Fruit fly (Drosophila melanogaster) Kc167 (cell line): Measurements from ENCODE around the gene TpnC25D.

Source experiments
- Myc ChIP-seq: fragments of >200 bp; optimal IDR thresholded peaks from 2 replicates; lab custom pipeline; 2017; ENCODE audit warnings: missing external identifiers
- Sin3A ChIP-seq: fragments of >200 bp; optimal IDR thresholded peaks from 2 replicates; lab custom pipeline; 2018; ENCODE audit warnings: missing external identifiers
- h ChIP-seq: fragments of >200 bp; optimal IDR thresholded peaks from 3 replicates; lab custom pipeline; 2018; ENCODE audit warnings: missing external identifiers
- insv ChIP-seq: fragments of >200 bp; optimal IDR thresholded peaks from 3 replicates; lab custom pipeline; 2018; ENCODE audit warnings: missing external identifiers
- psq ChIP-seq: fragments of >200 bp; optimal IDR thresholded peaks from 2 replicates; lab custom pipeline; 2017; ENCODE audit warnings: missing external identifiers
- ttk ChIP-seq: sonication (Bioruptor generic); optimal IDR thresholded peaks from 2 replicates; lab custom pipeline; 2017; ENCODE audit warnings: missing external identifiers

TpnC25D gene

dm6 chr2L:5234714-5235298 lies 18.3 kb downstream of the TpnC25D start:
- TF ChIP-seq ttk (lab: Kevin White, UChicago) (no peak), Sin3A (lab: Kevin White, UChicago) (no peak), insv (no peak), h (lab: Kevin White, UChicago) (no peak), psq (lab: Kevin White, UChicago) (no peak), Myc (no peak)

DNA sequence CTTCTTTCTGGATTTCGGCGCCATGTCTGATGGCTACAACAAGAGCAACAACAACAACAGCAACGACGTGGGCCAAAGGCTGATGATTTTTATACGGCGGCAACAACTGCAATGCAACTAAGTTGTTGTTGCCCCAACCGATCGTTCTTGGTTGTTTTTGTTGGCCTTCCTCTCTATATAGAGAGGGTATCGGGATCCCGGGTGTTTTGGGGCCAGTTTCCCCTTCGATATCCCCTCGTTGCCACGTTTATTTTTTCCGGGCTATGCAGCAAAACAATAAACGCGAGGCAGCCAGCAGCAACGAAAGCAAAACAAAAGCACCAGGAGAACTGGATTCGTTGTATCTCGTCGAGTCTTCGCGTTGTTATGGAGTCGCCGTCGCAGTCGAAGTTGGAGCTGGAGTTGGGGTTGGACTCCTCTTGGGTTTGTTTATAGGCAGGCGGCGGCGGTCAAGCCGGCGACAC lies 19.9 kb downstream of the TpnC25D start:
- no peak for TF ChIP-seq ttk (lab: Kevin White, UChicago)
- TF ChIP-seq Myc = no peak
- TF ChIP-seq insv = no peak
- TF ChIP-seq Sin3A (lab: Kevin White, UChicago) = no peak
- no peak for TF ChIP-seq h (lab: Kevin White, UChicago)
- no peak for TF ChIP-seq psq (lab: Kevin White, UChicago)

DNA sequence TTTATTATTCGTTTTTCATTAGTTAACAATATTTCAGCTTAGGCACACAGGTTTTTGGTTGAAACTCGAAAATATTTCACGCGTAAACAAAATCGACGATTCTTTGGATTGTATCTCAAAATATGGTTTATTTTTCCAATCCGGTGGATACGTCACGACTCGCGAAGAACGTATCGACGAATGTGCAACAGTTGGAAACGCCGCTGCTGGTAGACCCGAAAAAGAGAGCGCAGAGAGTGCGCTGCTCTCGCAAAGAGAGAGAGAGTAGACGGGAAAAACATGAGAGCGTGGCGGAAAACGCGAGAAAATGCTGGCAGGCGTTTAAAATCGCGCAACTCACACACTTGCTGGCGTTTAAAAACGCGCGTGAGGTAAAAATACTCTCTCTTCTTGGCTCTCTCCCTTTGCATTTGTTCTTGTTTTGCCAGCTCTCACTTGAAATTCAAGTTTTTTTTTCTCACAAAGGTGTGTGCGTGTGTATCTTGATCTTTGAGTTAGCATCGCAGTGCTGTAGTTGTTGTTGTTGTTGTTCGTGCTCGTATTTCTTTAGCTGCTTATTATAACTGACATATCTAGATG lies 20.8 kb downstream of the TpnC25D start:
- TF ChIP-seq ttk (lab: Kevin White, UChicago) (no peak), Myc (no peak), psq (lab: Kevin White, UChicago) (no peak), Sin3A (lab: Kevin White, UChicago) (no peak), insv (no peak), h (lab: Kevin White, UChicago) (no peak)

DNA sequence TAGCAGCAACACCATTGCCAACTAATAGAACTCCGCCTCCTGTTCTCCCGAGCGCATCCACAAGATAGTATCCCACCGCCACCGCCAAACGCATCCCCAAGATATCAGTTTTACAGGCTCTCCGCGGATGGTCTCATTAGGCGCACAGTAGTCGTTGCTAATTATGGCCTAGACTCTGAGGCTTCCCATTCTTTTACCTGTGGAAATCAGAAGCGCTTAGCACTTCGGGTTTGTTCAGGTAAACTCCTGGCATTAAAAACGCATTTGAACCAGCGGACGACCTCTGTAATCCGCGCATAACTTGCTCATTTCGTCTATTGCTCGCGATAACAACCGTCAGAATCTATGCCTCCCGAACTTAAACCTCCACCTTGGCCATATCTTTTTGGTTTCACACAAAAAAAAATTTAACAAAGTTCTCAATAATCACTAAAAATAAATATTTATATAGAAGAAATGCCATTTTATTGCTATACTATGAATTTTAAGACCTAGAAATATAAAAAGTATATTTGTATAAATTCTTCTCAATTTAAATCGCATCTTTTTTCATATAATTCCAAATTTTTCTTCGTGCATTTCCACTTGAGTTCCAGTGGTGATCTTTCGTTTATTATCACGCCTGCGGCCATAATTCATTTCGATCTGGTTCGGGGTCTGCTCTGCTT lies 21.5 kb downstream of the TpnC25D start:
- TF ChIP-seq ttk (lab: Kevin White, UChicago) (no peak), psq (lab: Kevin White, UChicago) (no peak), Sin3A (lab: Kevin White, UChicago) (no peak), h (lab: Kevin White, UChicago) (no peak), insv (no peak), Myc (no peak)

DNA sequence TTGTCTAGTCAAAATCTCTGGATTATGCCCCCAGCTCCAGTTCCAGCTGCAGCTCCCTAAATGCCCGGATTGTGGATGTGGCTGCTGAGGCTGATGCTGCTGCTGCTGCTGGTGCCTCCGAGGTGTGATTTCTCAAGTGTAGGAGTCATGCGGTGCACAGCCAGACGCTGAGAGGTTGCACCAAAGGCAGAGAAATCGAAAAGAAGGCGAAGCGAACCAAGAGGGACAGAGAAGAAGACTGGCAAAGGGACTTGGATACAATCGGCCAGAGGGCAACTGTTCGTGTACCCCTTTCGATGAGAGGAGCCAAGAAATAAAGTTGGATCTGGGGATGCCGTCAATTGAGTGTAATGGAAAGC lies 22.0 kb downstream of the TpnC25D start:
- TF ChIP-seq insv (no peak), psq (lab: Kevin White, UChicago) (no peak), Myc (no peak), h (lab: Kevin White, UChicago) (no peak), Sin3A (lab: Kevin White, UChicago) (no peak), ttk (lab: Kevin White, UChicago) (no peak)

DNA sequence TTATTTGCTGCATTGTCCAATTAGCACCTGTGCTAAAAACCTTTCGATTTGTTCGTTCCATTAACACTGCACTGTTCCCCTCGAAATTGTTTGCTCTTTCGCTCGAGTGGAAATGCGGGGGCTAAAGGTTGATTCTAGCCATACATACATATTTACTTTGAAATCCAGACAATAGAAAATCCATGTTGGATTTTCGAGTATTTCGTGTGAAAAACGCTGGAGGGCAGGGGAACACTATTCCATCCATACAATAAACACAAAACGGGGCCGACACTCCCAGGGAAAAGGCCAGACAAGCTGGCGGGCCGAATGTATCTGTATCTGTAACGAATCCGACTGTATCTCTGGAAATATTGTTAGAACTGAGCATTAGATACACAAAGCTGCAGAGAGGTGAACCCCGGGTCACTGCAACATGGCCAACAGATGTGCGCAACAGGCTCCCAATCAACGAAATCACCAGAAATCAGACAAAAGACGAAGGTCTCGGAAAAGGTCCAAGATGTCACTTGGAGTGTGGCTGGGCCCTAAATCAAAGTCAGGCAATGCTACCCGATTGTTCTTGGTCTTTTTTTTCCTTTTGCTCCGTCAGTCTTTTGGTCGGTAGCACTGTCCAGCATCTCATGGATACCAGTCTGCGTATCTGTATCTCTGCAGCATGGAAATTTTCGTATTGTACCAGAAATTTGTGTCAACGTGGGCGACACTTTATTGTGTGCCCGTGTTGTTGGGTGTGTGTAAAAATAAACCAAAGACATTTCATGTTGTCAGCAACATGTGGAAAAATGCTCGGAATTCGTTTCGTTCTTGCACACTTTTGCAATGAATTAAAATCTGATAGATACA lies 23.2 kb downstream of the TpnC25D start:
- no peak for TF ChIP-seq insv
- no peak for TF ChIP-seq Myc
- TF ChIP-seq ttk (lab: Kevin White, UChicago) = no peak
- TF ChIP-seq psq (lab: Kevin White, UChicago) = no peak
- TF ChIP-seq h (lab: Kevin White, UChicago) = no peak
- TF ChIP-seq Sin3A (lab: Kevin White, UChicago) = no peak

DNA sequence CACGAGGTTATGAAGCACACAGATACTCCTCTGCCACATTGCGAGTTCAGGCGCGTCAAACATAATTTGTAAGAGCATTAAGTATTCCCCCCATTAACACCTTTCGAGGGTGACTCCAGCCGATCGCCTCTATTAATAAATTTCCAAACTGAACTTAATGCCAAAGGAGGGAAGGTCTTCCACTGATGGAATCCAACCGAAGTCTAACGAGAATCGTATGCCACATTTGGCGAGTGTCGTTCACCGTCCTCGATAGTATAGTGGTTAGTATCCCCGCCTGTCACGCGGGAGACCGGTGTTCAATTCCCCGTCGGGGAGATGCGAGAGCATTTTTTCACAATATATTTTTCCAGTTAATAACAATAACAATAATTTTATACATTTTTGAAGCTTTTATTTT lies 24.0 kb downstream of the TpnC25D start:
- no peak for TF ChIP-seq h (lab: Kevin White, UChicago)
- no peak for TF ChIP-seq psq (lab: Kevin White, UChicago)
- no peak for TF ChIP-seq ttk (lab: Kevin White, UChicago)
- TF ChIP-seq Sin3A (lab: Kevin White, UChicago) = no peak
- TF ChIP-seq Myc = no peak
- no peak for TF ChIP-seq insv

- TF ChIP-seq ttk (lab: Kevin White, UChicago) (no peak), Sin3A (lab: Kevin White, UChicago) (no peak), insv (no peak), h (lab: Kevin White, UChicago) (no peak)
Observed at dm6 chr2L:5242194-5242914, 25.9 kb downstream of the TpnC25D start.

- TF ChIP-seq h (lab: Kevin White, UChicago) = no peak
Observed at dm6 chr2L:5245363-5245892, 28.9 kb downstream of the TpnC25D start.

- no peak for TF ChIP-seq Myc
- no peak for TF ChIP-seq insv
- TF ChIP-seq psq (lab: Kevin White, UChicago) = no peak
- no peak for TF ChIP-seq Sin3A (lab: Kevin White, UChicago)
- TF ChIP-seq h (lab: Kevin White, UChicago) = no peak
- no peak for TF ChIP-seq ttk (lab: Kevin White, UChicago)
Observed at dm6 chr2L:5247384-5247783, 30.9 kb downstream of the TpnC25D start.

- TF ChIP-seq psq (lab: Kevin White, UChicago) (no peak), ttk (lab: Kevin White, UChicago) (no peak), insv (no peak), Sin3A (lab: Kevin White, UChicago) (no peak), Myc (no peak), h (lab: Kevin White, UChicago) (no peak)
Observed at dm6 chr2L:5247812-5248211, 31.3 kb downstream of the TpnC25D start.
